Fruit fly (Drosophila melanogaster) whole organism, wandering third instar larva: Measurements from ENCODE around the gene beta-Man.

Source experiments
- CG32264 ChIP-seq: fragments of 200-800 bp; sonication (Bioruptor generic); optimal IDR thresholded peaks from 2 replicates; lab custom pipeline; 2016; ENCODE audit warnings: missing biosample characterization, missing genetic modification characterization
- Hr78 ChIP-seq: fragments of >200 bp; optimal IDR thresholded peaks from 2 replicates; lab custom pipeline; 2017; ENCODE audit warnings: missing biosample characterization, missing genetic modification characterization
- Jra ChIP-seq: sonication (Bioruptor generic); optimal IDR thresholded peaks from 2 replicates; lab custom pipeline; 2016; ENCODE audit warnings: missing biosample characterization, missing genetic modification characterization
- Myc ChIP-seq: fragments of >200 bp; optimal IDR thresholded peaks from 2 replicates; lab custom pipeline; 2017
- OdsH ChIP-seq: fragments of 200-800 bp; sonication (Bioruptor generic); optimal IDR thresholded peaks from 2 replicates; lab custom pipeline; 2016; ENCODE audit warnings: missing biosample characterization, mild to moderate bottlenecking, missing genetic modification characterization
- Rel ChIP-seq, 2 experiments: fragments of 200-800 bp; sonication (Bioruptor generic) in 1 of 2; optimal IDR thresholded peaks; 2 replicates in 1 of 2; 3 replicates in 1 of 2; lab custom pipeline; 2016 to 2019; ENCODE audit warnings: mild to moderate bottlenecking in 2 of 2, missing biosample characterization in 2 of 2, missing genetic modification characterization in 2 of 2, moderate library complexity in 1 of 2
- dl ChIP-seq, 2 experiments: fragments of 175-275, 200-275 bp in 1 of 2; fragments of 200-275 bp in 1 of 2; sonication (Bioruptor generic); optimal IDR thresholded peaks; lab custom pipeline; 2018; ENCODE audit warnings: mild to moderate bottlenecking in 2 of 2, missing biosample characterization in 2 of 2, missing genetic modification characterization in 2 of 2, moderate library complexity in 2 of 2; ENCODE audit not compliant: partially characterized antibody in 2 of 2, insufficient read depth in 1 of 2
- jim ChIP-seq: fragments of 175-275, 200-325 bp; sonication (Bioruptor generic); optimal IDR thresholded peaks from 2 replicates; lab custom pipeline; 2016; ENCODE audit warnings: missing biosample characterization, mild to moderate bottlenecking, missing genetic modification characterization
- lola ChIP-seq: fragments of >200 bp; optimal IDR thresholded peaks from 2 replicates; lab custom pipeline; 2017; ENCODE audit warnings: missing biosample characterization, missing genetic modification characterization
- pan ChIP-seq: fragments of >200 bp; optimal IDR thresholded peaks from 2 replicates; lab custom pipeline; 2017
- psq ChIP-seq: fragments of 200-800 bp; sonication (Bioruptor generic); optimal IDR thresholded peaks from 3 replicates; lab custom pipeline; 2017; ENCODE audit warnings: missing biosample characterization, mild to moderate bottlenecking, missing genetic modification characterization, moderate library complexity
- rgr ChIP-seq: fragments of 200-800 bp; sonication (Bioruptor generic); optimal IDR thresholded peaks from 3 replicates; lab custom pipeline; 2016; ENCODE audit warnings: missing biosample characterization, mild to moderate bottlenecking, missing genetic modification characterization

- TF ChIP-seq OdsH (GFP tag; lab: Kevin White, UChicago) (no peak), Jra (GFP tag; lab: Kevin White, UChicago) (no peak), CG32264 (no peak), jim (GFP tag; lab: Kevin White, UChicago) (no peak), pan (lab: Kevin White, UChicago) (no peak), Rel (GFP tag; optimal IDR thresholded peaks at IDR 0.05; lab: Kevin White, UChicago) (no peak), Rel (tag; optimal IDR thresholded peaks at IDR 0.05; lab: Kevin White, UChicago) (no peak), rgr (GFP tag; lab: Kevin White, UChicago) (no peak), dl (GFP tag; optimal IDR thresholded peaks at IDR 0.05; lab: Kevin White, UChicago; ENCODE audit: insufficient read depth in 1 of 2, partially characterized antibody in 2 of 2) (no peak), psq (GFP tag; lab: Kevin White, UChicago) (no peak), Hr78 (GFP tag; lab: Kevin White, UChicago) (no peak), lola (no peak), Myc (no peak)
These were observed 36.0 kb downstream of the beta-Man start, which contains the start of gene abs for dm6 chr3R:4233018-4233385.
